Worm (Caenorhabditis elegans) whole organism, L3 larva: ENCODE measurements around the gene qars-1.

Experiments
- R02D3.7 ChIP-seq: fragments of 150-350 bp; optimal IDR thresholded peaks from 2 replicates; lab custom pipeline; 2014; ENCODE audit warnings: missing biosample characterization, missing genetic modification characterization
- ZK546.5 ChIP-seq: sonication (generic microtip); optimal IDR thresholded peaks from 2 replicates; lab custom pipeline; 2017; ENCODE audit warnings: missing biosample characterization, missing genetic modification characterization
- ama-1 ChIP-seq: fragments of 150-350 bp; optimal IDR thresholded peaks from 2 replicates; lab custom pipeline; 2018
- ceh-16 ChIP-seq: sonication (generic microtip); optimal IDR thresholded peaks from 2 replicates; lab custom pipeline; 2017; ENCODE audit warnings: missing biosample characterization, missing genetic modification characterization
- ceh-28 ChIP-seq: fragments of 150-350 bp; optimal IDR thresholded peaks from 2 replicates; lab custom pipeline; 2014; ENCODE audit warnings: missing biosample characterization, missing genetic modification reagents, missing genetic modification characterization
- ceh-82 ChIP-seq: fragments of 150-350 bp; optimal IDR thresholded peaks from 2 replicates; lab custom pipeline; 2014; ENCODE audit warnings: missing biosample characterization, missing genetic modification characterization
- ceh-9 ChIP-seq: sonication (generic microtip); optimal IDR thresholded peaks from 2 replicates; lab custom pipeline; 2018; ENCODE audit warnings: missing biosample characterization, missing genetic modification characterization
- daf-12 ChIP-seq: fragments of 150-350 bp; optimal IDR thresholded peaks from 2 replicates; lab custom pipeline; 2014; ENCODE audit warnings: missing biosample characterization, missing genetic modification reagents, missing genetic modification characterization
- egl-5 ChIP-seq: fragments of 150-350 bp; optimal IDR thresholded peaks from 2 replicates; lab custom pipeline; 2017; ENCODE audit warnings: missing biosample characterization, missing genetic modification reagents, missing genetic modification characterization, inconsistent platforms
- elt-1 ChIP-seq: fragments of 150-350 bp; optimal IDR thresholded peaks from 2 replicates; lab custom pipeline; 2014; ENCODE audit warnings: missing biosample characterization, missing genetic modification characterization
- elt-2 ChIP-seq: sonication (generic microtip); optimal IDR thresholded peaks from 2 replicates; lab custom pipeline; 2016; ENCODE audit warnings: missing genetic modification reagents, mild to moderate bottlenecking, missing genetic modification characterization, missing compliant biosample characterization
- eor-1 ChIP-seq, 2 experiments: fragments of 150-350 bp; optimal IDR thresholded peaks; 2 replicates each; lab custom pipeline; 2014 to 2018; ENCODE audit warnings: missing biosample characterization in 2 of 2, missing genetic modification characterization in 2 of 2
- fkh-10 ChIP-seq: sonication (generic microtip); optimal IDR thresholded peaks from 2 replicates; lab custom pipeline; 2017; ENCODE audit warnings: missing biosample characterization, missing genetic modification reagents, missing genetic modification characterization
- fkh-2 ChIP-seq: fragments of 150-350 bp; optimal IDR thresholded peaks from 2 replicates; lab custom pipeline; 2014; ENCODE audit warnings: missing biosample characterization, missing genetic modification reagents, missing genetic modification characterization
- hmg-11 ChIP-seq: sonication (generic microtip); optimal IDR thresholded peaks from 2 replicates; lab custom pipeline; 2016; ENCODE audit warnings: missing genetic modification characterization, missing compliant biosample characterization
- lin-15B ChIP-seq: fragments of 150-350 bp; optimal IDR thresholded peaks from 2 replicates; lab custom pipeline; 2014; ENCODE audit warnings: missing biosample characterization, missing genetic modification characterization
- lin-39 ChIP-seq: fragments of 150-350 bp; optimal IDR thresholded peaks from 2 replicates; lab custom pipeline; 2018; ENCODE audit warnings: missing biosample characterization, missing genetic modification reagents, missing genetic modification characterization
- lsy-12 ChIP-seq: sonication (generic microtip); optimal IDR thresholded peaks from 2 replicates; lab custom pipeline; 2016; ENCODE audit warnings: mild to moderate bottlenecking, missing genetic modification characterization, missing compliant biosample characterization
- mdl-1 ChIP-seq: fragments of 150-350 bp; optimal IDR thresholded peaks from 2 replicates; lab custom pipeline; 2014; ENCODE audit warnings: missing biosample characterization, missing genetic modification characterization
- mml-1 ChIP-seq: fragments of 150-350 bp; sonication (generic microtip); optimal IDR thresholded peaks from 3 replicates; lab custom pipeline; 2014; ENCODE audit warnings: missing biosample characterization, missing genetic modification characterization
- nfya-1 ChIP-seq: sonication (generic microtip); optimal IDR thresholded peaks from 2 replicates; lab custom pipeline; 2017; ENCODE audit warnings: missing genetic modification characterization, mild to moderate bottlenecking, missing compliant biosample characterization, antibody characterized with exemption, moderate library complexity; ENCODE audit not compliant: insufficient read depth
- nhr-11 ChIP-seq: fragments of 150-350 bp; optimal IDR thresholded peaks from 2 replicates; lab custom pipeline; 2014; ENCODE audit warnings: missing biosample characterization, missing genetic modification characterization
- nhr-12 ChIP-seq: fragments of 150-350 bp; optimal IDR thresholded peaks from 2 replicates; lab custom pipeline; 2014; ENCODE audit warnings: missing biosample characterization, missing genetic modification characterization
- nhr-25 ChIP-seq: sonication (generic microtip); optimal IDR thresholded peaks from 2 replicates; lab custom pipeline; 2017; ENCODE audit warnings: missing biosample characterization, missing genetic modification characterization
- nhr-28 ChIP-seq: fragments of 150-350 bp; optimal IDR thresholded peaks from 2 replicates; lab custom pipeline; 2014; ENCODE audit warnings: missing biosample characterization, missing genetic modification characterization
- nhr-43 ChIP-seq: sonication (generic microtip); optimal IDR thresholded peaks from 2 replicates; lab custom pipeline; 2016; ENCODE audit warnings: mild to moderate bottlenecking, missing genetic modification characterization, missing compliant biosample characterization; ENCODE audit not compliant: poor library complexity, severe bottlenecking
- nhr-67 ChIP-seq: fragments of 150-350 bp; optimal IDR thresholded peaks from 2 replicates; lab custom pipeline; 2014; ENCODE audit warnings: missing biosample characterization, missing genetic modification characterization
- nhr-76 ChIP-seq: fragments of 150-350 bp; sonication (generic microtip); optimal IDR thresholded peaks from 5 replicates; lab custom pipeline; 2014; ENCODE audit warnings: missing biosample characterization, missing genetic modification characterization
- nhr-77 ChIP-seq: fragments of 150-350 bp; optimal IDR thresholded peaks from 2 replicates; lab custom pipeline; 2014; ENCODE audit warnings: missing biosample characterization, missing genetic modification characterization
- pha-4 ChIP-seq: fragments of 150-350 bp; optimal IDR thresholded peaks from 2 replicates; lab custom pipeline; 2014; ENCODE audit warnings: missing biosample characterization, missing genetic modification reagents, missing genetic modification characterization
- pqm-1 ChIP-seq: fragments of 150-350 bp; optimal IDR thresholded peaks from 2 replicates; lab custom pipeline; 2017; ENCODE audit warnings: missing biosample characterization, missing genetic modification characterization, inconsistent platforms
- skn-1 ChIP-seq: fragments of 150-350 bp; optimal IDR thresholded peaks from 2 replicates; lab custom pipeline; 2014; ENCODE audit warnings: missing biosample characterization, missing genetic modification characterization
- unc-39 ChIP-seq: sonication (generic microtip); optimal IDR thresholded peaks from 4 replicates; lab custom pipeline; 2017; ENCODE audit warnings: missing biosample characterization, missing genetic modification characterization
- ztf-4 ChIP-seq: fragments of 150-350 bp; optimal IDR thresholded peaks from 2 replicates; lab custom pipeline; 2014; ENCODE audit warnings: missing biosample characterization, missing genetic modification characterization

Gene qars-1

ce11 chrIV:15024426-15024825 is 11.4 kb upstream of the qars-1 start:
- TF ChIP-seq nhr-11 = no peak
- TF ChIP-seq skn-1 (tag; lab: Kevin White, UChicago) = no peak
- TF ChIP-seq hmg-11 (tag; lab: Kevin White, UChicago) = no peak
- TF ChIP-seq R02D3.7 = no peak
- no peak for TF ChIP-seq ama-1 (lab: Kevin White, UChicago)
- no peak for TF ChIP-seq elt-2 (tag; lab: Kevin White, UChicago)
- TF ChIP-seq ceh-16 (tag; lab: Kevin White, UChicago) = no peak
- no peak for TF ChIP-seq lin-15B (tag; lab: Kevin White, UChicago)
- no peak for TF ChIP-seq eor-1 (tag; optimal IDR thresholded peaks at IDR 0.05; lab: Kevin White, UChicago)
- no peak for TF ChIP-seq fkh-2
- TF ChIP-seq ceh-28 (tag; lab: Kevin White, UChicago) = no peak
- no peak for TF ChIP-seq nhr-25 (tag; lab: Kevin White, UChicago)
- TF ChIP-seq lsy-12 (tag; lab: Kevin White, UChicago) = no peak
- no peak for TF ChIP-seq nhr-28
- no peak for TF ChIP-seq nhr-76 (tag; lab: Kevin White, UChicago)
- no peak for TF ChIP-seq ZK546.5

ce11 chrIV:15020958-15021357 is 8.0 kb upstream of the qars-1 start:
- TF ChIP-seq nhr-28 (no peak), ceh-16 (tag; lab: Kevin White, UChicago) (no peak), nhr-12 (tag; lab: Kevin White, UChicago) (no peak), daf-12 (tag; lab: Kevin White, UChicago) (no peak), nhr-77 (tag; lab: Kevin White, UChicago) (no peak), hmg-11 (tag; lab: Kevin White, UChicago) (peak; percentile 47), ztf-4 (tag; lab: Kevin White, UChicago) (no peak), nhr-67 (tag; lab: Kevin White, UChicago) (no peak), ceh-28 (tag; lab: Kevin White, UChicago) (no peak), elt-1 (tag; lab: Kevin White, UChicago) (no peak), lin-39 (tag; lab: Kevin White, UChicago) (peak; percentile 68), pqm-1 (tag; lab: Kevin White, UChicago) (no peak), lin-15B (tag; lab: Kevin White, UChicago) (peak; percentile 38), fkh-10 (GFP tag; lab: Kevin White, UChicago) (peak; percentile 75), lsy-12 (tag; lab: Kevin White, UChicago) (no peak), nhr-43 (no peak), unc-39 (tag; lab: Kevin White, UChicago) (no peak), nfya-1 (peak; percentile 69), skn-1 (tag; lab: Kevin White, UChicago) (peak; percentile 42), nhr-11 (no peak), ama-1 (lab: Kevin White, UChicago) (no peak)
- TF ChIP-seq, all 47 proteins: peak for 6

ce11 chrIV:15016984-15017383 is 4.0 kb upstream of the qars-1 start:
- TF ChIP-seq hmg-11 (tag; lab: Kevin White, UChicago) (peak; percentile 14), nhr-25 (tag; lab: Kevin White, UChicago) (no peak), nfya-1 (peak; percentile 24), fkh-10 (GFP tag; lab: Kevin White, UChicago) (peak; percentile 95)

ce11 chrIV:15013517-15014085 is 618 bp upstream of the qars-1 start, which contains the start of gene Y41E3.7:
Gene Y41E3.7 (plus strand): TSS chrIV:15014035.
- TF ChIP-seq nhr-11 = no peak
- peak; percentile 7 for TF ChIP-seq nfya-1
- TF ChIP-seq nhr-28 = no peak
- no peak for TF ChIP-seq ceh-9 (tag; lab: Kevin White, UChicago)
- no peak for TF ChIP-seq nhr-67 (tag; lab: Kevin White, UChicago)
- TF ChIP-seq mml-1 = no peak
- no peak for TF ChIP-seq elt-1 (tag; lab: Kevin White, UChicago)
- TF ChIP-seq mdl-1 = no peak
- TF ChIP-seq pha-4 (tag; lab: Kevin White, UChicago) = peak; percentile 4
- no peak for TF ChIP-seq skn-1 (tag; lab: Kevin White, UChicago)
- no peak for TF ChIP-seq egl-5
- TF ChIP-seq ceh-82 (tag; lab: Kevin White, UChicago) = no peak
